Worm (Caenorhabditis elegans): ENCODE data around the gene sedl-1.

sedl-1 gene

DNA sequence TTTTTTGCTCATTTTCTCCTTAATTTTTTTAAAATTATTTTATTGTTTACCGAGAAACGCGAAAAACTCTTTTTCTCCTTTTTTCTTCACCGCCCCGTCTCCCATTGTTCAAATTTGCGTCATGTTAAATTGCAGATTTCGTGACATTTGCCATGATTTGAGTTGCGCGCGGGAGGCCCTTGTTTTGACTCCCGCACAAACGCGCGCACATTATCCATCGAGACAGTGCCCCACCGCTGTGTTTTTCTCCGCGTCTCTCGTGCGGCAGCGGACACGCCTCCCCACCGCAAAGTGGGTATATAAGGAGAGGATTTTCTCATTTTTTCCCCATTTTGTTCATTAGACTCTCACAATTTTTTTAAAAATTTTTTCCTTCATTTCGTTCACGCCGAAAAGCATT lies 35.9 kb upstream of the sedl-1 start:
- TF ChIP-seq eor-1 (tag; optimal IDR thresholded peaks at IDR 0.05) (no peak), aly-2 (tag; optimal IDR thresholded peaks at IDR 0.05) (no peak), mml-1 (tag; optimal IDR thresholded peaks at IDR 0.05) (no peak), ceh-16 (tag; optimal IDR thresholded peaks at IDR 0.05) (no peak), unc-39 (tag; optimal IDR thresholded peaks at IDR 0.05) (no peak), nhr-25 (tag; optimal IDR thresholded peaks at IDR 0.05) (no peak), skn-1 (tag; optimal IDR thresholded peaks at IDR 0.05) (no peak)

DNA sequence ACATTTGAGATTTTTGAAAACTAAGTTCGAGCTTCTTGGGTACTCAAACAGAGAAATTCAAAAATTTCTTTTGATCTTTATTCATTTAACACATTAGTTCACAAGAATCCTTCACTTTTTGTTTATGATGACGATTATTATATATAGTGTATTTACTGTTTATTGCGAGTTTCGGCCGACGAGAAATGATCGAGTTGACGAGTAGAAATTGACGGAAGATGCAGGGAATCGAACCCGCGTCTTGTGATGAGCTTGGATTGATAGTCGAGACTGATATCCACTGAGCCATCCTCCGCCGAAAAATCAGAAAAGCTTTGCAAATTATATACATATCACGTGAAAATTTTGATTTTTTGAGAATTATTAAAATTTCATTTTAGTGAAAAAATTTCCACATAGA lies 33.7 kb upstream of the sedl-1 start:
- TF ChIP-seq tbx-2 (tag; optimal IDR thresholded peaks at IDR 0.05) (no peak), hmg-11 (tag; optimal IDR thresholded peaks at IDR 0.05) (no peak), nhr-77 (tag; optimal IDR thresholded peaks at IDR 0.05) (no peak), fkh-2 (tag; optimal IDR thresholded peaks at IDR 0.05) (no peak), ceh-82 (tag; optimal IDR thresholded peaks at IDR 0.05) (no peak), nhr-25 (tag; optimal IDR thresholded peaks at IDR 0.05) (no peak), fos-1 (tag; optimal IDR thresholded peaks at IDR 0.05) (no peak), nfya-1 (tag; optimal IDR thresholded peaks at IDR 0.05; ENCODE audit: insufficient read depth) (no peak), ztf-11 (tag; optimal IDR thresholded peaks at IDR 0.05) (no peak)

DNA sequence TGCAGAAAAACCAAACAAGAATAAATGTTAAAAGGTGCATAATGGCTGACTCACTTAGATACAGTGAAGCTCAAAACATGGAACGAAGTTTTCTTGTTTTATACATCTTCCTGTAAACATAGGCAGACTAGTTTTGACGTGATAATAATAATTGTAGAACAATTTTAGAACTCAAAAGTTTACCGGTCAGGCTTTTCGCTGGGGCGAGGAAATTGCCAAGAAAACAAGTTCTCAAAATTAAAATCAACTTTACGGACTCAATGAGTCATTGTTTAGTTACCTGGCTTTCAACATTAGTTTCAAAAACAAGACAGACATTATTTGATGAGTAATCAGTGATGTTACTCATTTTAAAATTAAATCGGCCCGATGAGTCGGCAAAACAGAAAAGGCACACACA lies 32.8 kb upstream of the sedl-1 start, which contains the start of gene D1005.5:
Gene D1005.5 (minus strand): TSS at position 101 of the 400 bp plus-strand sequence.
- no peak for TF ChIP-seq ztf-4 (tag; optimal IDR thresholded peaks at IDR 0.05)
- TF ChIP-seq lin-39 (tag; optimal IDR thresholded peaks at IDR 0.05) = no peak
- no peak for TF ChIP-seq nhr-12 (tag; optimal IDR thresholded peaks at IDR 0.05)
- no peak for TF ChIP-seq ceh-9 (tag; optimal IDR thresholded peaks at IDR 0.05)
- TF ChIP-seq ama-1 (optimal IDR thresholded peaks at IDR 0.05) = no peak
- no peak for TF ChIP-seq pqm-1 (tag; optimal IDR thresholded peaks at IDR 0.05)
- no peak for TF ChIP-seq nhr-28 (tag; optimal IDR thresholded peaks at IDR 0.05)
- TF ChIP-seq elt-2 (tag; optimal IDR thresholded peaks at IDR 0.05) = no peak
- no peak for TF ChIP-seq sea-2 (GFP tag; optimal IDR thresholded peaks at IDR 0.05)
- TF ChIP-seq nhr-237 (tag; optimal IDR thresholded peaks at IDR 0.05) = no peak
- TF ChIP-seq nfya-1 (tag; optimal IDR thresholded peaks at IDR 0.05; ENCODE audit: insufficient read depth) = no peak
- TF ChIP-seq fkh-10 (GFP tag; optimal IDR thresholded peaks at IDR 0.05) = no peak
- TF ChIP-seq nhr-76 (tag; optimal IDR thresholded peaks at IDR 0.05) = no peak
- no peak for TF ChIP-seq unc-62 (GFP tag; optimal IDR thresholded peaks at IDR 0.05)
- no peak for TF ChIP-seq fkh-2 (tag; optimal IDR thresholded peaks at IDR 0.05)
- TF ChIP-seq elt-3 (tag; optimal IDR thresholded peaks at IDR 0.05) = no peak
- no peak for TF ChIP-seq unc-39 (tag; optimal IDR thresholded peaks at IDR 0.05)
- no peak for TF ChIP-seq elt-1 (tag; optimal IDR thresholded peaks at IDR 0.05)

DNA sequence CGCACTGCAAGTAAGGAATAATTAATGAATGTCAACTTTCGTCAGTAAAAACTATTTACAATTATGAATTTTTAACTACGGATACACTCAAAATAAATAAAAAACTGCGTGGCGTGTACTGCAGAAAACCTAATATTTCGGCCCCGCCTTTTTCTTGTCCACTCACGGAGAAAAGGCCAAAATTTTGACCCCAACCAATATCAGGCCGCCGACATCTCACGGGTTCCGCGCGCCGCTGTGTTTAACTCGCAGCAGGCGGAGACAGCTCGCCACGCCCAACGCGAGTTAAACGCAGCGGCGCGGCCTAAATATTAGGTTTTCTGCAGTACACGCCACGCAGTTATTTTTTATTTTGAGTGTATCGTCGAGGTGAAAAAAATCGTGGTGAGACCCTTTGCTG lies 31.2 kb upstream of the sedl-1 start:
- peak; percentile 10 for TF ChIP-seq snpc-4 (tag; optimal IDR thresholded peaks at IDR 0.05)
- no peak for TF ChIP-seq elt-1 (tag; optimal IDR thresholded peaks at IDR 0.05)

DNA sequence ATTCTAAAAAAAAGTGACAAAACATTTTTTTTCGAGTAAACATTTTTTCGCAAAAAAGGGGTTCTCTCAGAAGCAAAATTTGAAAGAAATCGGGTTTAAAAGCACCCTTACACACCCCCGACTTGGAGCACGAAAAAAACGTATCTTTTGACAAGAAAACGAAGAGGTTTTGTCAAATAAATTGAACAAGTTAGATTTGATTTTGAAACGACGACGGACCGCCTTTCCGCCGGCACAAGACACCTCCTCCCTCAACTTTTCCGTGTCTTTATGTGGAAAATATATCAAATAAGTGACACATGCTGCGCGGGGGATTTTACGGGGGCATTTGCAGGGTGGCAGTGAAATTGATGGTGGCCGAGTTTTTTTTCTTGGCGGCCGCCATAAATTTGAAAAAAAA lies 28.0 kb upstream of the sedl-1 start:
- no peak for TF ChIP-seq nhr-25 (tag; optimal IDR thresholded peaks at IDR 0.05)
- peak; percentile 79 for TF ChIP-seq fkh-10 (GFP tag; optimal IDR thresholded peaks at IDR 0.05)

DNA sequence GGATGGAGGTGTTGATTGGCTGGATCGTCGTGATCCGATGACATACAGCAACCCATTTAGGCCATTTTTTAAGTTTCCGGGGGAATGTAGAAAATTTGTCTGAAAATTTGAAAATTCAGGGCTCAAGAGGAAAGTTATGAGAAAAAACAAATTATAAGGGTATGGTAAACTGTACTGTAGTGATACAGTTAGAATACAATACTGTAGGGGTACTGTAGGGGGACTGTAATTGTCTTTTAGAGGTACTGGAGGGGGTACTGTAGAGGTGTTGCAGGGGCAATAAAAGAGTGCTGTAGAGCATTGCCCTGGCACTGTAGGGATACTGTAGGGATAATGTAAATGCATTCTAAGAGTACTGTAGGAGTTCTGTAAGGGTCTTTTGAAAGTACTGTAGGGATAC lies 24.6 kb upstream of the sedl-1 start, which contains the start of gene D1005.6:
Gene D1005.6 (minus strand): TSS at position 101 of the 400 bp plus-strand sequence.
- no peak for TF ChIP-seq snpc-4 (tag; optimal IDR thresholded peaks at IDR 0.05)
- TF ChIP-seq pha-4 (tag; optimal IDR thresholded peaks at IDR 0.05) = no peak
- no peak for TF ChIP-seq nhr-28 (tag; optimal IDR thresholded peaks at IDR 0.05)
- no peak for TF ChIP-seq nhr-67 (tag; optimal IDR thresholded peaks at IDR 0.05)
- TF ChIP-seq ztf-11 (tag; optimal IDR thresholded peaks at IDR 0.05) = no peak
- no peak for TF ChIP-seq aly-2 (tag; optimal IDR thresholded peaks at IDR 0.05)
- TF ChIP-seq mml-1 (tag; optimal IDR thresholded peaks at IDR 0.05) = no peak
- no peak for TF ChIP-seq pqm-1 (tag; optimal IDR thresholded peaks at IDR 0.05)
- no peak for TF ChIP-seq ceh-9 (tag; optimal IDR thresholded peaks at IDR 0.05)
- TF ChIP-seq lin-39 (tag; optimal IDR thresholded peaks at IDR 0.05) = no peak
- no peak for TF ChIP-seq fkh-10 (GFP tag; optimal IDR thresholded peaks at IDR 0.05)
- no peak for TF ChIP-seq elt-1 (tag; optimal IDR thresholded peaks at IDR 0.05)
- no peak for TF ChIP-seq nhr-11 (tag; optimal IDR thresholded peaks at IDR 0.05)
- TF ChIP-seq R02D3.7 (tag; optimal IDR thresholded peaks at IDR 0.05) = no peak
- no peak for TF ChIP-seq skn-1 (tag; optimal IDR thresholded peaks at IDR 0.05)
- no peak for TF ChIP-seq lsy-12 (tag; optimal IDR thresholded peaks at IDR 0.05)
- no peak for TF ChIP-seq eor-1 (tag; optimal IDR thresholded peaks at IDR 0.05)
